Worm (Caenorhabditis elegans) whole organism, L3 larva: ENCODE measurements around the gene skr-19.

ENCODE experiments used
- ceh-82 ChIP-seq: fragments of 150-350 bp; optimal IDR thresholded peaks from 2 replicates; lab custom pipeline; 2014; ENCODE audit warnings: missing biosample characterization, missing genetic modification characterization
- daf-12 ChIP-seq: fragments of 150-350 bp; optimal IDR thresholded peaks from 2 replicates; lab custom pipeline; 2014; ENCODE audit warnings: missing biosample characterization, missing genetic modification reagents, missing genetic modification characterization
- jun-1 ChIP-seq: fragments of 150-350 bp; optimal IDR thresholded peaks from 2 replicates; lab custom pipeline; 2014; ENCODE audit warnings: missing biosample characterization, missing genetic modification reagents, missing genetic modification characterization
- lin-39 ChIP-seq: fragments of 150-350 bp; optimal IDR thresholded peaks from 2 replicates; lab custom pipeline; 2018; ENCODE audit warnings: missing biosample characterization, missing genetic modification reagents, missing genetic modification characterization
- nhr-76 ChIP-seq: fragments of 150-350 bp; sonication (generic microtip); optimal IDR thresholded peaks from 5 replicates; lab custom pipeline; 2014; ENCODE audit warnings: missing biosample characterization, missing genetic modification characterization
- skn-1 ChIP-seq: fragments of 150-350 bp; optimal IDR thresholded peaks from 2 replicates; lab custom pipeline; 2014; ENCODE audit warnings: missing biosample characterization, missing genetic modification characterization
- tbx-2 ChIP-seq: sonication (generic microtip); optimal IDR thresholded peaks from 2 replicates; lab custom pipeline; 2016; ENCODE audit warnings: mild to moderate bottlenecking, missing genetic modification characterization, missing compliant biosample characterization
- unc-62 ChIP-seq: fragments of 150-350 bp; sonication (generic microtip); optimal IDR thresholded peaks from 4 replicates; lab custom pipeline; 2014; ENCODE audit warnings: missing biosample characterization, missing genetic modification reagents, missing genetic modification characterization

DNA sequence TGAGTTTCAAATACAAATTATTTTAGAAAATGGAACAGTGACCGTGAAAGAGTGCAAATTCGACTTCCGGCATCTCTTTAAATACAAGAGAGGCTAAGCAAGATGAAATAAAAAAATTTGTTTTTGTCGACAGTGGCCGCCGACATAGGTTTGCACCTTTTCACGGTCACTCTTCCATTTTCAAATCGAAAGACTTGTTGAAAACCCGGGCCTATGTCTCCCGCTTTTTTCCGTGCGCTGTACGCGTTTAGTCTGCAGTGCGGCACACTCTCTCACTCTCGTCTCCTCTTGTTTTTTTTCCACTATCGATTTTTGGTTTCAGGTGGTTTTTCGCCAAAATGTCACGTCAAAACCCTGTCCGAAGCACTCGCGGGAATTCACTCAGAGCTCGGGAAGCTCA, 20.6 kb upstream of the skr-19 start, which contains the start of gene hpl-1:
- TF ChIP-seq tbx-2 (tag; lab: Kevin White, UChicago) (no peak), skn-1 (tag; lab: Kevin White, UChicago) (no peak), nhr-76 (tag; lab: Kevin White, UChicago) (no peak), ceh-82 (no peak), lin-39 (no peak), daf-12 (tag; lab: Kevin White, UChicago) (no peak), unc-62 (GFP tag; lab: Kevin White, UChicago) (no peak), jun-1 (tag; lab: Kevin White, UChicago) (no peak)
